Worm (Caenorhabditis elegans): Measurements from ENCODE around the gene asp-8.

Gene asp-8

ce11 chrV:3005964-3006363 lies 18.4 kb upstream of the asp-8 start, which contains the start of gene srw-112:
Gene srw-112 (minus strand): TSS chrV:3006064.
- TF ChIP-seq ZK546.5 (tag; optimal IDR thresholded peaks at IDR 0.05) = no peak
- no peak for TF ChIP-seq sea-2 (GFP tag; optimal IDR thresholded peaks at IDR 0.05)
- no peak for TF ChIP-seq fkh-2 (tag; optimal IDR thresholded peaks at IDR 0.05)
- no peak for TF ChIP-seq ceh-16 (tag; optimal IDR thresholded peaks at IDR 0.05)
- no peak for TF ChIP-seq nfya-1 (tag; optimal IDR thresholded peaks at IDR 0.05; ENCODE audit: insufficient read depth)
- no peak for TF ChIP-seq nhr-237 (tag; optimal IDR thresholded peaks at IDR 0.05)
- no peak for TF ChIP-seq eor-1 (tag; optimal IDR thresholded peaks at IDR 0.05)

DNA sequence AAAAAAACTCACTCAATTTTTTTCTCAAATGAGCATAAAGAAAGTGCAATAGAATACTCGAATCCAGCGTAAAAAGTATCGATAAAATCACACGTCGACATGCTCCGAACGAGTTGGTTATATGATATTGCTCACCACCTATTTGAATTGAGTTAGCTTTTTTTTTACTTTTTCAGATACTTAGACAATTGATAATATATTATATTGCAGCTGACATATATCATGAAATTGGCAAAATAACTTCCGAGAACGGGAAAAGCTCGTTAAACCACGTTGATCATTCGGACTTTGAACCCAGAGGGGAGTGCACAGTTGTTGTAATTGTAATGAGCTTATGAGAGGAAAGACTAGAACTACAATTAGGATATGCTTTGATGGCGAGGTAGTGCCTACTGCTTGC lies 13.9 kb upstream of the asp-8 start, which contains the start of gene srw-136:
Gene srw-136, minus strand, starts transcription at position 101 of the 400 bp plus-strand sequence.
- TF ChIP-seq ceh-28 (tag; optimal IDR thresholded peaks at IDR 0.05) (no peak), tbx-2 (tag; optimal IDR thresholded peaks at IDR 0.05) (no peak), unc-62 (GFP tag; optimal IDR thresholded peaks at IDR 0.05) (no peak), zag-1 (tag; optimal IDR thresholded peaks at IDR 0.05) (no peak), nhr-23 (tag; optimal IDR thresholded peaks at IDR 0.05) (no peak), ama-1 (optimal IDR thresholded peaks at IDR 0.05) (no peak), elt-3 (tag; optimal IDR thresholded peaks at IDR 0.05) (no peak), ceh-82 (tag; optimal IDR thresholded peaks at IDR 0.05) (no peak), skn-1 (tag; optimal IDR thresholded peaks at IDR 0.05) (no peak), lin-15B (tag; optimal IDR thresholded peaks at IDR 0.05) (no peak), eor-1 (tag; optimal IDR thresholded peaks at IDR 0.05) (no peak), nhr-28 (tag; optimal IDR thresholded peaks at IDR 0.05) (no peak), nhr-11 (tag; optimal IDR thresholded peaks at IDR 0.05) (no peak), nhr-237 (tag; optimal IDR thresholded peaks at IDR 0.05) (no peak)

- TF ChIP-seq ztf-11 (tag; optimal IDR thresholded peaks at IDR 0.05) (no peak), fkh-10 (GFP tag; optimal IDR thresholded peaks at IDR 0.05) (no peak), elt-1 (tag; optimal IDR thresholded peaks at IDR 0.05) (no peak), hmg-11 (tag; optimal IDR thresholded peaks at IDR 0.05) (no peak), ztf-4 (tag; optimal IDR thresholded peaks at IDR 0.05) (no peak), lin-39 (tag; optimal IDR thresholded peaks at IDR 0.05) (no peak), unc-62 (GFP tag; optimal IDR thresholded peaks at IDR 0.05) (no peak), nhr-12 (tag; optimal IDR thresholded peaks at IDR 0.05) (no peak), fos-1 (tag; optimal IDR thresholded peaks at IDR 0.05) (no peak)
These were observed 13.0 kb upstream of the asp-8 start, which contains the start of gene srw-135 for ce11 chrV:3011394-3011793. Gene srw-135 (minus strand): TSS chrV:3011494.

- TF ChIP-seq nhr-43 (tag; optimal IDR thresholded peaks at IDR 0.05; ENCODE audit: poor library complexity, severe bottlenecking) (no peak), R02D3.7 (tag; optimal IDR thresholded peaks at IDR 0.05) (no peak), pqm-1 (tag; optimal IDR thresholded peaks at IDR 0.05) (no peak), mml-1 (tag; optimal IDR thresholded peaks at IDR 0.05) (no peak), lin-15B (tag; optimal IDR thresholded peaks at IDR 0.05) (no peak), nhr-77 (tag; optimal IDR thresholded peaks at IDR 0.05) (no peak), tbx-2 (tag; optimal IDR thresholded peaks at IDR 0.05) (no peak), nhr-237 (tag; optimal IDR thresholded peaks at IDR 0.05) (no peak), jun-1 (tag; optimal IDR thresholded peaks at IDR 0.05) (no peak), ceh-82 (tag; optimal IDR thresholded peaks at IDR 0.05) (no peak), nhr-23 (tag; optimal IDR thresholded peaks at IDR 0.05) (no peak), nhr-11 (tag; optimal IDR thresholded peaks at IDR 0.05) (no peak), snpc-4 (tag; optimal IDR thresholded peaks at IDR 0.05) (no peak), nhr-28 (tag; optimal IDR thresholded peaks at IDR 0.05) (no peak), fkh-10 (GFP tag; optimal IDR thresholded peaks at IDR 0.05) (no peak)
These were observed 10.2 kb upstream of the asp-8 start, which contains the start of gene K12D9.1 for ce11 chrV:3014185-3014584. Gene K12D9.1 (plus strand): TSS chrV:3014485.

- TF ChIP-seq nhr-43 (tag; optimal IDR thresholded peaks at IDR 0.05; ENCODE audit: poor library complexity, severe bottlenecking) = no peak
- TF ChIP-seq lsy-12 (tag; optimal IDR thresholded peaks at IDR 0.05) = no peak
- no peak for TF ChIP-seq jun-1 (tag; optimal IDR thresholded peaks at IDR 0.05)
- TF ChIP-seq egl-27 (tag; optimal IDR thresholded peaks at IDR 0.05) = no peak
- no peak for TF ChIP-seq nhr-11 (tag; optimal IDR thresholded peaks at IDR 0.05)
- no peak for TF ChIP-seq elt-1 (tag; optimal IDR thresholded peaks at IDR 0.05)
- no peak for TF ChIP-seq nhr-23 (tag; optimal IDR thresholded peaks at IDR 0.05)
- no peak for TF ChIP-seq nhr-67 (tag; optimal IDR thresholded peaks at IDR 0.05)
- no peak for TF ChIP-seq lin-15B (tag; optimal IDR thresholded peaks at IDR 0.05)
- no peak for TF ChIP-seq nhr-12 (tag; optimal IDR thresholded peaks at IDR 0.05)
- TF ChIP-seq elt-3 (tag; optimal IDR thresholded peaks at IDR 0.05) = no peak
- TF ChIP-seq nhr-28 (tag; optimal IDR thresholded peaks at IDR 0.05) = no peak
- no peak for TF ChIP-seq ZK546.5 (tag; optimal IDR thresholded peaks at IDR 0.05)
- TF ChIP-seq mdl-1 (tag; optimal IDR thresholded peaks at IDR 0.05) = no peak
- TF ChIP-seq pqm-1 (tag; optimal IDR thresholded peaks at IDR 0.05) = no peak
These were observed 6.4 kb upstream of the asp-8 start for ce11 chrV:3017930-3018329.
